Fruit fly (Drosophila melanogaster) whole organism, embryonic: ENCODE results near the gene CG32668.

ENCODE experiments used
- ATbp ChIP-seq: fragments of 200-800 bp; sonication (Bioruptor generic); optimal IDR thresholded peaks from 2 replicates; lab custom pipeline; 2017; ENCODE audit warnings: missing biosample characterization, mild to moderate bottlenecking, missing genetic modification characterization, missing genetic modification reagents
- B-H1 ChIP-seq: fragments of 200-800 bp; sonication (Bioruptor generic); IDR thresholded peaks from 3 replicates; pipeline ENCODE4 v1.3.6; 2022; ENCODE audit warnings: missing biosample characterization, missing genetic modification characterization
- B-H2 ChIP-seq: fragments of 200-800 bp; sonication (Bioruptor generic); optimal IDR thresholded peaks from 2 replicates; lab custom pipeline; 2018; ENCODE audit warnings: missing biosample characterization, mild to moderate bottlenecking, missing genetic modification characterization
- Bgb ChIP-seq: fragments of 200-800 bp; sonication (Bioruptor generic); IDR thresholded peaks from 2 replicates; pipeline ENCODE4 v1.3.6; 2022; ENCODE audit warnings: missing biosample characterization, missing genetic modification characterization; ENCODE audit not compliant: partially characterized antibody
- Blimp-1 ChIP-seq: fragments of 200-800 bp; sonication (Bioruptor generic); optimal IDR thresholded peaks from 3 replicates; lab custom pipeline; 2018; ENCODE audit warnings: missing biosample characterization, missing genetic modification characterization, mild to moderate bottlenecking, moderate library complexity, missing genetic modification reagents
- CG10979 ChIP-seq: fragments of 200-800 bp; sonication (Bioruptor generic); optimal IDR thresholded peaks from 2 replicates; lab custom pipeline; 2018; ENCODE audit warnings: missing biosample characterization, mild to moderate bottlenecking, missing genetic modification characterization, moderate library complexity
- CG13287 ChIP-seq: fragments of 200-800 bp; sonication (Bioruptor generic); IDR thresholded peaks from 2 replicates; pipeline ENCODE4 v1.3.6; 2022; ENCODE audit warnings: missing biosample characterization, missing genetic modification characterization; ENCODE audit not compliant: partially characterized antibody
- CG17328 ChIP-seq: fragments of 200-800 bp; sonication (Bioruptor generic); IDR thresholded peaks from 2 replicates; pipeline ENCODE4 v1.3.6; 2022; ENCODE audit warnings: missing biosample characterization, missing genetic modification characterization
- CG17829 ChIP-seq: fragments of 200-800 bp; optimal IDR thresholded peaks from 2 replicates; lab custom pipeline; 2019; ENCODE audit warnings: missing biosample characterization, mild to moderate bottlenecking, missing genetic modification characterization, moderate library complexity
- CG18262 ChIP-seq: fragments of 200-800 bp; optimal IDR thresholded peaks from 3 replicates; lab custom pipeline; 2019; ENCODE audit warnings: missing biosample characterization, mild to moderate bottlenecking, missing genetic modification characterization, moderate library complexity
- CG18764 ChIP-seq: fragments of 200-800 bp; sonication (Bioruptor generic); optimal IDR thresholded peaks from 3 replicates; lab custom pipeline; 2016; ENCODE audit warnings: missing biosample characterization, missing genetic modification characterization
- CG2120 ChIP-seq: fragments of 200-800 bp; sonication (Bioruptor generic); optimal IDR thresholded peaks from 3 replicates; lab custom pipeline; 2016; ENCODE audit warnings: missing biosample characterization, missing genetic modification characterization
- CG2129 ChIP-seq: fragments of 200-800 bp; sonication (Bioruptor generic); IDR thresholded peaks from 2 replicates; pipeline ENCODE4 v1.3.6; 2022; ENCODE audit warnings: missing biosample characterization, missing genetic modification characterization; ENCODE audit not compliant: partially characterized antibody
- CG2199 ChIP-seq: fragments of 200-800 bp; sonication (Bioruptor generic); IDR thresholded peaks from 3 replicates; pipeline ENCODE4 v1.3.6; 2022; ENCODE audit warnings: missing biosample characterization, missing genetic modification characterization
- CG4730 ChIP-seq: fragments of 200-800 bp; sonication (Bioruptor generic); IDR thresholded peaks from 2 replicates; pipeline ENCODE4 v1.3.6; 2022; ENCODE audit warnings: missing biosample characterization, missing genetic modification characterization
- CG4854 ChIP-seq: fragments of 200-800 bp; sonication (Bioruptor generic); optimal IDR thresholded peaks from 2 replicates; lab custom pipeline; 2016; ENCODE audit warnings: missing biosample characterization, missing genetic modification characterization, inconsistent platforms
- CG7357 ChIP-seq: fragments of 200-800 bp; sonication (Bioruptor generic); IDR thresholded peaks from 3 replicates; pipeline ENCODE4 v1.3.6; 2022; ENCODE audit warnings: missing biosample characterization, missing genetic modification characterization
- CG9727 ChIP-seq: fragments of 200-800 bp; sonication (Bioruptor generic); optimal IDR thresholded peaks from 3 replicates; lab custom pipeline; 2017; ENCODE audit warnings: missing biosample characterization, mild to moderate bottlenecking, missing genetic modification characterization
- CoRest ChIP-seq: fragments of 200-800 bp; sonication (Bioruptor generic); optimal IDR thresholded peaks from 3 replicates; lab custom pipeline; 2018; ENCODE audit warnings: missing biosample characterization, mild to moderate bottlenecking, missing genetic modification characterization, moderate library complexity
- D ChIP-seq, 2 experiments: fragments of 200-800 bp in 1 of 2; fragments of >200 bp in 1 of 2; sonication (Bioruptor generic) in 1 of 2; optimal IDR thresholded peaks; 2 replicates in 1 of 2; 3 replicates in 1 of 2; lab custom pipeline; 2017; ENCODE audit warnings: mild to moderate bottlenecking in 1 of 2, missing biosample characterization in 1 of 2, missing genetic modification characterization in 1 of 2, missing genetic modification reagents in 1 of 2
- Dek ChIP-seq: fragments of 200-800 bp; sonication (Bioruptor generic); optimal IDR thresholded peaks from 3 replicates; lab custom pipeline; 2019; ENCODE audit warnings: missing biosample characterization, mild to moderate bottlenecking, missing genetic modification characterization, moderate library complexity
- Dip3 ChIP-seq: fragments of 200-800 bp; sonication (Bioruptor generic); optimal IDR thresholded peaks from 3 replicates; lab custom pipeline; 2016; ENCODE audit warnings: missing biosample characterization, missing genetic modification characterization
- Ets97D ChIP-seq: fragments of 200-800 bp; sonication (Bioruptor generic); optimal IDR thresholded peaks from 3 replicates; lab custom pipeline; 2016; ENCODE audit warnings: missing biosample characterization, missing genetic modification characterization
- Fer1 ChIP-seq: fragments of 200-800 bp; sonication (Bioruptor generic); optimal IDR thresholded peaks from 2 replicates; lab custom pipeline; 2017; ENCODE audit warnings: missing biosample characterization, mild to moderate bottlenecking, missing genetic modification characterization
- HHEX ChIP-seq: fragments of 200-800 bp; sonication (Bioruptor generic); optimal IDR thresholded peaks from 3 replicates; lab custom pipeline; 2017; ENCODE audit warnings: missing biosample characterization, mild to moderate bottlenecking, missing genetic modification characterization, missing genetic modification reagents
- Hmr ChIP-seq: fragments of 200-800 bp; sonication (Bioruptor generic); optimal IDR thresholded peaks from 3 replicates; lab custom pipeline; 2017; ENCODE audit warnings: mild to moderate bottlenecking, missing biosample characterization, missing genetic modification reagents, missing genetic modification characterization
- NC2α ChIP-seq: fragments of 200-800 bp; sonication (Bioruptor generic); optimal IDR thresholded peaks from 2 replicates; lab custom pipeline; 2016; ENCODE audit warnings: missing biosample characterization, missing genetic modification characterization
- Nf-YB ChIP-seq: fragments of 200-800 bp; sonication (Bioruptor generic); optimal IDR thresholded peaks from 3 replicates; lab custom pipeline; 2019; ENCODE audit warnings: missing biosample characterization, mild to moderate bottlenecking, missing genetic modification characterization, moderate library complexity
- Nf-YC ChIP-seq: fragments of 200-800 bp; optimal IDR thresholded peaks from 3 replicates; lab custom pipeline; 2019; ENCODE audit warnings: missing biosample characterization, mild to moderate bottlenecking, missing genetic modification characterization, moderate library complexity
- Sry-δ ChIP-seq: fragments of 200-800 bp; sonication (Bioruptor generic); optimal IDR thresholded peaks from 2 replicates; lab custom pipeline; 2016; ENCODE audit warnings: missing biosample characterization, missing genetic modification characterization
- amos ChIP-seq: fragments of 200-800 bp; sonication (Bioruptor generic); IDR thresholded peaks from 2 replicates; pipeline ENCODE4 v1.3.6; 2022; ENCODE audit warnings: missing biosample characterization, missing genetic modification characterization; ENCODE audit not compliant: partially characterized antibody
- bigmax ChIP-seq: fragments of 200-800 bp; sonication (Bioruptor generic); optimal IDR thresholded peaks from 2 replicates; lab custom pipeline; 2018; ENCODE audit warnings: missing biosample characterization, mild to moderate bottlenecking, missing genetic modification characterization
- cg ChIP-seq: fragments of 200-800 bp; sonication (Bioruptor generic); optimal IDR thresholded peaks from 3 replicates; lab custom pipeline; 2019; ENCODE audit warnings: missing biosample characterization, mild to moderate bottlenecking, missing genetic modification characterization, moderate library complexity
- crp ChIP-seq, 2 experiments: fragments of 200-800 bp; sonication (Bioruptor generic); optimal IDR thresholded peaks; 2 replicates in 1 of 2; 3 replicates in 1 of 2; lab custom pipeline; 2017; ENCODE audit warnings: missing biosample characterization in 2 of 2, missing genetic modification characterization in 2 of 2, mild to moderate bottlenecking in 1 of 2, moderate library complexity in 1 of 2
- ems ChIP-seq: fragments of 200-800 bp; sonication (Bioruptor generic); optimal IDR thresholded peaks from 3 replicates; lab custom pipeline; 2016; ENCODE audit warnings: missing biosample characterization, missing genetic modification characterization
- gfzf ChIP-seq: fragments of 200-800 bp; sonication (Bioruptor generic); optimal IDR thresholded peaks from 2 replicates; lab custom pipeline; 2016; ENCODE audit warnings: missing biosample characterization, mild to moderate bottlenecking, missing genetic modification characterization, moderate library complexity
- klu ChIP-seq: fragments of 200-800 bp; sonication (Bioruptor generic); IDR thresholded peaks from 2 replicates; pipeline ENCODE4 v1.3.6; 2022; ENCODE audit warnings: missing biosample characterization, missing genetic modification characterization
- kni ChIP-seq: fragments of 200-800 bp; sonication (Bioruptor generic); optimal IDR thresholded peaks from 3 replicates; lab custom pipeline; 2017; ENCODE audit warnings: mild to moderate bottlenecking, missing biosample characterization, missing genetic modification reagents, missing genetic modification characterization
- lbe ChIP-seq: fragments of 200-800 bp; sonication (Bioruptor generic); optimal IDR thresholded peaks from 2 replicates; lab custom pipeline; 2016; ENCODE audit warnings: missing biosample characterization, mild to moderate bottlenecking, missing genetic modification characterization
- mam ChIP-seq: fragments of 200-800 bp; sonication (Bioruptor generic); optimal IDR thresholded peaks from 3 replicates; lab custom pipeline; 2016; ENCODE audit warnings: missing biosample characterization, missing genetic modification characterization
- otp ChIP-seq: fragments of 200-800 bp; sonication (Bioruptor generic); IDR thresholded peaks from 3 replicates; pipeline ENCODE4, ENCODE4 v1.3.6; 2022; ENCODE audit warnings: missing biosample characterization, missing genetic modification characterization
- pros ChIP-seq: fragments of 200-800 bp; sonication (Bioruptor generic); optimal IDR thresholded peaks from 3 replicates; lab custom pipeline; 2019; ENCODE audit warnings: missing biosample characterization, mild to moderate bottlenecking, missing genetic modification characterization, moderate library complexity
- tup ChIP-seq: fragments of 200-800 bp; sonication (Bioruptor generic); optimal IDR thresholded peaks from 2 replicates; lab custom pipeline; 2016; ENCODE audit warnings: missing biosample characterization, mild to moderate bottlenecking, missing genetic modification characterization, moderate library complexity
- unc-4 ChIP-seq: fragments of 200-800 bp; sonication (Bioruptor generic); IDR thresholded peaks from 2 replicates; pipeline ENCODE4 v1.3.6; 2022; ENCODE audit warnings: missing biosample characterization, missing genetic modification characterization; ENCODE audit not compliant: partially characterized antibody
- unpg ChIP-seq: fragments of 200-800 bp; sonication (Bioruptor generic); optimal IDR thresholded peaks from 3 replicates; lab custom pipeline; 2018; ENCODE audit warnings: missing biosample characterization, mild to moderate bottlenecking, missing genetic modification characterization, moderate library complexity
- usp ChIP-seq: fragments of >200 bp; optimal IDR thresholded peaks from 2 replicates; lab custom pipeline; 2017; ENCODE audit warnings: missing biosample characterization, missing genetic modification characterization
- wek ChIP-seq: fragments of 200-800 bp; sonication (Bioruptor generic); optimal IDR thresholded peaks from 3 replicates; lab custom pipeline; 2018; ENCODE audit warnings: missing biosample characterization, mild to moderate bottlenecking, missing genetic modification characterization, moderate library complexity

Gene CG32668

dm6 chrX:11108148-11108844 lies 51.3 kb downstream of the CG32668 start, which contains the start of gene Hsp60A (continued):
- TF ChIP-seq unc-4 (GFP tag; lab: Robert Waterston, UW): peak; percentile 84
- peak; percentile 75 for TF ChIP-seq amos (GFP tag; lab: Robert Waterston, UW)
- TF ChIP-seq crp (GFP tag; optimal IDR thresholded peaks at IDR 0.05; lab: Kevin White, UChicago): peak in 1 of 2 experiments; percentile 9
- peak; percentile 28 for TF ChIP-seq CG18764 (GFP tag; lab: Kevin White, UChicago)
- no peak for TF ChIP-seq NC2α (GFP tag; lab: Kevin White, UChicago)
- TF ChIP-seq pros (GFP tag; lab: Kevin White, UChicago): no peak
- TF ChIP-seq bigmax (GFP tag; lab: Kevin White, UChicago): peak; percentile 95
- TF ChIP-seq CG4854 (GFP tag; lab: Kevin White, UChicago): peak; percentile 8
- TF ChIP-seq CG18262 (tag; lab: Kevin White, UChicago): peak; percentile 3
- peak; percentile 38 for TF ChIP-seq tup (GFP tag; lab: Kevin White, UChicago)
- TF ChIP-seq CG9727 (GFP tag; lab: Kevin White, UChicago): peak; percentile 51
- no peak for TF ChIP-seq CG2199 (GFP tag; lab: Robert Waterston, UW)
- no peak for TF ChIP-seq CG17328
- TF ChIP-seq ems (GFP tag; lab: Kevin White, UChicago): no peak
- peak; percentile 47 for TF ChIP-seq B-H2 (GFP tag; lab: Kevin White, UChicago)
- peak; percentile 6 for TF ChIP-seq Nf-YB (GFP tag; lab: Kevin White, UChicago)
- TF ChIP-seq B-H1 (GFP tag; lab: Robert Waterston, UW): peak; percentile 34; the same call in 1 of the 3 replicates
- peak; percentile 18 for TF ChIP-seq HHEX (GFP tag; lab: Kevin White, UChicago)
- no peak for TF ChIP-seq kni
- TF ChIP-seq CG2120 (GFP tag; lab: Kevin White, UChicago): peak; percentile 63
- peak; percentile 58 for TF ChIP-seq CG17829
- 0 out of 3 replicates have a peak, but pooled peaks have one; percentile 13 for TF ChIP-seq otp
- peak; percentile 34 for TF ChIP-seq mam
- peak; percentile 37 for TF ChIP-seq Ets97D (GFP tag; lab: Kevin White, UChicago)
- peak; percentile 77 for TF ChIP-seq Bgb (GFP tag; lab: Robert Waterston, UW)
- peak; percentile 69 for TF ChIP-seq CoRest (tag; lab: Kevin White, UChicago)
- TF ChIP-seq Nf-YC (tag; lab: Kevin White, UChicago): peak; percentile 53
- peak; percentile 66 for TF ChIP-seq gfzf
- TF ChIP-seq cg (GFP tag; lab: Kevin White, UChicago): peak; percentile 63
- peak; percentile 60; the same call in 1 of the 2 replicates for TF ChIP-seq CG2129 (GFP tag; lab: Robert Waterston, UW)
- peak; percentile 9 for TF ChIP-seq ATbp (GFP tag; lab: Kevin White, UChicago)
- TF ChIP-seq Blimp-1 (GFP tag; lab: Kevin White, UChicago): peak; percentile 53
- TF ChIP-seq CG4730 (GFP tag; lab: Robert Waterston, UW): 0 out of 2 replicates have a peak, but pooled peaks have one; percentile 15
- peak; percentile 97 for TF ChIP-seq wek
- peak; percentile 35 for TF ChIP-seq Dek (tag; lab: Kevin White, UChicago)
- TF ChIP-seq usp (GFP tag; lab: Kevin White, UChicago): no peak
- TF ChIP-seq lbe (GFP tag; lab: Kevin White, UChicago): peak; percentile 21
- peak; percentile 16 for TF ChIP-seq Dip3
- peak; percentile 55 for TF ChIP-seq Fer1 (GFP tag; lab: Kevin White, UChicago)
- peak; percentile 91 for TF ChIP-seq CG13287
- no peak for TF ChIP-seq klu (GFP tag; lab: Robert Waterston, UW)
- no peak for TF ChIP-seq CG7357
- TF ChIP-seq Sry-δ (GFP tag; lab: Kevin White, UChicago): peak; percentile 73
- TF ChIP-seq D (optimal IDR thresholded peaks at IDR 0.05; lab: Kevin White, UChicago): no peak
- no peak for TF ChIP-seq D (GFP tag; optimal IDR thresholded peaks at IDR 0.05; lab: Kevin White, UChicago)
- peak; percentile 31 for TF ChIP-seq CG10979 (tag; lab: Kevin White, UChicago)
- TF ChIP-seq unpg (GFP tag; lab: Kevin White, UChicago): peak; percentile 60
- TF ChIP-seq Hmr (GFP tag; lab: Kevin White, UChicago): peak; percentile 52
